Fruit fly (Drosophila melanogaster): ENCODE data around the gene Tl.

Tl gene

DNA sequence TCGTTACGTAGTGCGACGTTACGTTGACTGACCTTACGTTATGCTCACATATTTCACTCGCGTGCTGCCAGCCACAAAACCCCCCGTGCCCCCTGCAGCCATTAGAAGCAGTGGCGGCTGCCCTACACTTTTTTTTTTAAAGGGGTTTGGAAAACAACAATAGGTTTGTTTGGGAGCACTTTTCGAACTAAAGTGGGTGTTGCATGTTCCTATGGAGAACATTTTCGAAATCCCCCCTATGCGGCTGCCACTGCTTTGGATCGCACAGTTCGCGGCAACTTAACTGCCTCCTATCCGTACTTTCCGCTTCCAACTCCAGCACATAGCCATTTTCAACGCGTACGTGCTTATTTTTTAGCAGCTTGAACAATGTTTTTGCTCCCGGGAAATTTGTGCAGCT is 54.9 kb downstream of the Tl start (continued):
- TF ChIP-seq sens-2 (GFP tag; IDR thresholded peaks at IDR 0.05) (no peak), CG12942 (GFP tag; optimal IDR thresholded peaks at IDR 0.05) (no peak), CG2199 (GFP tag; IDR thresholded peaks at IDR 0.05) (no peak), CG17829 (tag; optimal IDR thresholded peaks at IDR 0.05) (no peak), CG15696 (tag; optimal IDR thresholded peaks at IDR 0.05) (no peak), prd (optimal IDR thresholded peaks at IDR 0.05) (no peak), prd (GFP tag; IDR thresholded peaks at IDR 0.05) (peak; percentile 57; the same call in 2 of the 3 replicates), Ravus (GFP tag; IDR thresholded peaks at IDR 0.05) (no peak), sisA (GFP tag; IDR thresholded peaks at IDR 0.05) (peak; percentile 49; the same call in 1 of the 2 replicates), CG13894 (tag; optimal IDR thresholded peaks at IDR 0.05) (no peak), CG32772 (GFP tag; IDR thresholded peaks at IDR 0.05) (peak; percentile 54; the same call in 1 of the 2 replicates), Bgb (GFP tag; IDR thresholded peaks at IDR 0.05; ENCODE audit: partially characterized antibody) (no peak), Nf-YA (GFP tag; IDR thresholded peaks at IDR 0.05) (no peak), org-1 (GFP tag; optimal IDR thresholded peaks at IDR 0.05) (no peak), H15 (GFP tag; IDR thresholded peaks at IDR 0.05) (no peak), kay (GFP tag; optimal IDR thresholded peaks at IDR 0.05) (no peak), CG10274 (GFP tag; optimal IDR thresholded peaks at IDR 0.05) (no peak), toy (GFP tag; IDR thresholded peaks at IDR 0.05) (no peak), Awh (GFP tag; IDR thresholded peaks at IDR 0.05) (no peak)

dm6 chr3R:26859228-26859627 is 60.4 kb downstream of the Tl start:
- TF ChIP-seq mld (GFP tag; IDR thresholded peaks at IDR 0.05; ENCODE audit: partially characterized antibody) (no peak), tgo (GFP tag; IDR thresholded peaks at IDR 0.05) (no peak), H15 (GFP tag; IDR thresholded peaks at IDR 0.05) (peak; percentile 61; the same call in 2 of the 3 replicates), corto (GFP tag; optimal IDR thresholded peaks at IDR 0.05) (no peak), Oaz (GFP tag; IDR thresholded peaks at IDR 0.05) (0 out of 2 replicates have a peak, but pooled peaks have one; percentile 23), CG14014 (GFP tag; IDR thresholded peaks at IDR 0.05) (0 out of 2 replicates have a peak, but pooled peaks have one; percentile 45), CG12659 (GFP tag; optimal IDR thresholded peaks at IDR 0.05) (no peak), CG8765 (GFP tag; IDR thresholded peaks at IDR 0.05) (no peak), CG30431 (GFP tag; optimal IDR thresholded peaks at IDR 0.05) (no peak), CG1832 (GFP tag; optimal IDR thresholded peaks at IDR 0.05) (no peak), HmgD (GFP tag; optimal IDR thresholded peaks at IDR 0.05) (no peak), CG32772 (GFP tag; IDR thresholded peaks at IDR 0.05) (0 out of 2 replicates have a peak, but pooled peaks have one; percentile 40), CG12219 (GFP tag; optimal IDR thresholded peaks at IDR 0.05) (no peak), CG43689 (GFP tag; IDR thresholded peaks at IDR 0.05) (no peak), ERR (GFP tag; optimal IDR thresholded peaks at IDR 0.05) (peak; percentile 70), Hmx (GFP tag; optimal IDR thresholded peaks at IDR 0.05) (no peak), ken (GFP tag; IDR thresholded peaks at IDR 0.05) (0 out of 3 replicates have a peak, but pooled peaks have one; percentile 42), eyg (GFP tag; optimal IDR thresholded peaks at IDR 0.05) (no peak), nom (GFP tag; optimal IDR thresholded peaks at IDR 0.05) (no peak), sc (optimal IDR thresholded peaks at IDR 0.05) (no peak), sc (GFP tag; optimal IDR thresholded peaks at IDR 0.05) (no peak), CG9727 (GFP tag; optimal IDR thresholded peaks at IDR 0.05) (peak; percentile 59), CG10565 (GFP tag; optimal IDR thresholded peaks at IDR 0.05) (no peak), gcm (GFP tag; optimal IDR thresholded peaks at IDR 0.05) (no peak), Nf-YC (tag; optimal IDR thresholded peaks at IDR 0.05) (no peak), gro (GFP tag; optimal IDR thresholded peaks at IDR 0.05) (peak; percentile 65), chm (GFP tag; IDR thresholded peaks at IDR 0.05) (no peak), CG10543 (GFP tag; optimal IDR thresholded peaks at IDR 0.05) (no peak), CG6791 (GFP tag; IDR thresholded peaks at IDR 0.05; ENCODE audit: partially characterized antibody) (no peak), ab (GFP tag; optimal IDR thresholded peaks at IDR 0.05) (no peak), CG7786 (GFP tag; optimal IDR thresholded peaks at IDR 0.05) (no peak), Xrp1 (GFP tag; IDR thresholded peaks at IDR 0.05) (peak; percentile 82), CG16863 (GFP tag; optimal IDR thresholded peaks at IDR 0.05) (no peak), bcd (GFP tag; optimal IDR thresholded peaks at IDR 0.05) (peak; percentile 33), pb (GFP tag; optimal IDR thresholded peaks at IDR 0.05) (no peak)
